Worm (Caenorhabditis elegans): ENCODE data around the gene srb-5.

The srb-5 gene

ce11 chrII:5209122-5209521 lies 45.9 kb upstream of the srb-5 start:
- peak in 1 of 2 experiments; percentile 86 for TF ChIP-seq unc-62 (GFP tag; optimal IDR thresholded peaks at IDR 0.05 in 1 of 2)
- TF ChIP-seq unc-62 (tag; optimal IDR thresholded peaks at IDR 0.05): no peak
- no peak for TF ChIP-seq nhr-237 (tag; optimal IDR thresholded peaks at IDR 0.05)

ce11 chrII:5205286-5205685 lies 42.1 kb upstream of the srb-5 start:
- TF ChIP-seq nhr-28 (tag; optimal IDR thresholded peaks at IDR 0.05) (peak; percentile 7), aha-1 (tag) (peak; percentile 82), daf-16 (GFP tag; optimal IDR thresholded peaks at IDR 0.05) (no peak), daf-16 (tag; optimal IDR thresholded peaks at IDR 0.05) (peak; percentile 16), zfp-2 (tag; optimal IDR thresholded peaks at IDR 0.05) (no peak)

ce11 chrII:5202930-5203329 lies 39.7 kb upstream of the srb-5 start, which contains the start of gene ampd-1:
Gene ampd-1, plus strand, starts transcription at chrII:5203322.
- TF ChIP-seq pqm-1 (tag; optimal IDR thresholded peaks at IDR 0.05) (peak; percentile 66), daf-16 (GFP tag; optimal IDR thresholded peaks at IDR 0.05) (peak in 1 of 2 experiments; percentile 60), daf-16 (tag; optimal IDR thresholded peaks at IDR 0.05) (peak; percentile 96), dmd-6 (GFP tag; IDR thresholded peaks at IDR 0.05) (peak; percentile 44; the same call in 1 of the 2 replicates), lsy-2 (tag; optimal IDR thresholded peaks at IDR 0.05) (peak in 1 of 2 experiments; percentile 12), php-3 (GFP tag; IDR thresholded peaks at IDR 0.05) (peak; percentile 87), nhr-102 (tag; optimal IDR thresholded peaks at IDR 0.05) (peak; percentile 24), ceh-32 (tag; optimal IDR thresholded peaks at IDR 0.05; ENCODE audit: poor library complexity) (no peak), nhr-77 (tag; optimal IDR thresholded peaks at IDR 0.05) (no peak), ceh-28 (tag; optimal IDR thresholded peaks at IDR 0.05) (no peak), ceh-82 (tag; optimal IDR thresholded peaks at IDR 0.05) (no peak), hlh-30 (tag; optimal IDR thresholded peaks at IDR 0.05; ENCODE audit: insufficient read depth) (peak; percentile 58), mep-1 (tag; optimal IDR thresholded peaks at IDR 0.05) (no peak), hlh-11 (tag; optimal IDR thresholded peaks at IDR 0.05) (peak; percentile 67), ztf-11 (tag; optimal IDR thresholded peaks at IDR 0.05) (no peak), hif-1 (tag; optimal IDR thresholded peaks at IDR 0.05) (peak in 1 of 2 experiments; percentile 10), lir-3 (tag; optimal IDR thresholded peaks at IDR 0.05) (no peak), dve-1 (tag; optimal IDR thresholded peaks at IDR 0.05; ENCODE audit: insufficient read depth) (peak; percentile 88), nhr-28 (tag; optimal IDR thresholded peaks at IDR 0.05) (peak; percentile 16), lin-39 (tag; optimal IDR thresholded peaks at IDR 0.05) (no peak), egl-27 (tag; optimal IDR thresholded peaks at IDR 0.05) (no peak), snpc-1.2 (GFP tag; IDR thresholded peaks at IDR 0.05) (no peak)

- TF ChIP-seq pqm-1 (tag; optimal IDR thresholded peaks at IDR 0.05) (peak; percentile 91), dmd-6 (GFP tag; IDR thresholded peaks at IDR 0.05) (peak; percentile 95), ceh-44 (GFP tag; IDR thresholded peaks at IDR 0.05) (no peak), tra-1 (GFP tag; IDR thresholded peaks at IDR 0.05) (peak; percentile 98), daf-16 (GFP tag; optimal IDR thresholded peaks at IDR 0.05) (peak in 1 of 2 experiments; percentile 89), daf-16 (tag; optimal IDR thresholded peaks at IDR 0.05) (peak; percentile 83), mxl-3 (GFP tag; optimal IDR thresholded peaks at IDR 0.05) (peak; percentile 21), nhr-10 (tag; optimal IDR thresholded peaks at IDR 0.05) (peak; percentile 50), F26F4.8 (GFP tag; conservative IDR thresholded peaks at IDR 0.05) (no peak), nhr-76 (tag; optimal IDR thresholded peaks at IDR 0.05) (no peak), Y5F2A.4 (GFP tag; optimal IDR thresholded peaks at IDR 0.05) (no peak), skn-1 (tag; optimal IDR thresholded peaks at IDR 0.05) (no peak), nhr-77 (tag; optimal IDR thresholded peaks at IDR 0.05) (peak; percentile 50), hmg-1.1 (GFP tag; IDR thresholded peaks at IDR 0.05) (0 out of 2 replicates have a peak, but pooled peaks have one; percentile 25), hlh-30 (tag; optimal IDR thresholded peaks at IDR 0.05; ENCODE audit: insufficient read depth) (peak; percentile 55), D1046.2 (GFP tag; IDR thresholded peaks at IDR 0.05) (no peak), nhr-48 (tag; optimal IDR thresholded peaks at IDR 0.05) (peak; percentile 84), jun-1 (tag; optimal IDR thresholded peaks at IDR 0.05) (no peak), Y48G9A.11 (GFP tag; IDR thresholded peaks at IDR 0.05) (no peak), lin-38 (GFP tag; IDR thresholded peaks at IDR 0.05) (peak; percentile 27; the same call in 1 of the 2 replicates), ZK337.2 (GFP tag; IDR thresholded peaks at IDR 0.05) (no peak), aha-1 (tag) (peak; percentile 91), ztf-11 (tag; optimal IDR thresholded peaks at IDR 0.05) (no peak), T20F7.1 (GFP tag; optimal IDR thresholded peaks at IDR 0.05) (peak; percentile 63), nhr-237 (tag; optimal IDR thresholded peaks at IDR 0.05) (no peak), lin-29 (GFP tag; IDR thresholded peaks at IDR 0.05) (no peak), T26A8.4 (GFP tag; IDR thresholded peaks at IDR 0.05) (peak; percentile 43; the same call in 1 of the 2 replicates)
Observed at ce11 chrII:5201922-5202562, 38.9 kb upstream of the srb-5 start.
